Worm (Caenorhabditis elegans): ENCODE measurements around the gene Y4C6B.1.

The Y4C6B.1 gene

DNA sequence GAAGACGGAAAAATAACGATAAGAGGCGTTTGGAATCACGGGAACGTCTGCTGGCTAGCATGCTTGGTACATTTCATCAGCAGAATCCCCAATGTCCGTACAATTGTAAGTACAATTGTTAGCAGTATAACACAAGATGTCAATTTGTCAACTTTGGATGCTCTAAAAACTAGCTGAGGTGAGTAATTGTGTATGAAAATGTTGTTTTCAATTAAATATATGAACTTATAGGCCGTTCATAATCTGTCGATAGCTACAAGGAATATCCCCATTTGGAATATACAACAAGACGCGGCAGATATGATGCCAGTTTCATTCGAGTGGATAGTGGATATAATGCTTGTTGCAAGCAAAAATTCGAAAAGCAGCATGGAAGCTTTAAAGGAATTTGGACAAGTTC lies 30.7 kb downstream of the Y4C6B.1 start, which contains the start of gene F41H10.12:
Gene F41H10.12, plus strand, starts transcription at position 301 of the 400 bp plus-strand sequence.
- TF ChIP-seq blmp-1 (tag; optimal IDR thresholded peaks at IDR 0.05) (no peak), lin-13 (tag; optimal IDR thresholded peaks at IDR 0.05) (no peak), pha-4 (tag; optimal IDR thresholded peaks at IDR 0.05) (no peak), sem-2 (GFP tag; optimal IDR thresholded peaks at IDR 0.05) (no peak), snpc-4 (tag; optimal IDR thresholded peaks at IDR 0.05) (no peak), tbx-8 (GFP tag; optimal IDR thresholded peaks at IDR 0.05) (no peak), zip-8 (tag; optimal IDR thresholded peaks at IDR 0.05) (no peak), ceh-83 (GFP tag; optimal IDR thresholded peaks at IDR 0.05) (no peak)

DNA sequence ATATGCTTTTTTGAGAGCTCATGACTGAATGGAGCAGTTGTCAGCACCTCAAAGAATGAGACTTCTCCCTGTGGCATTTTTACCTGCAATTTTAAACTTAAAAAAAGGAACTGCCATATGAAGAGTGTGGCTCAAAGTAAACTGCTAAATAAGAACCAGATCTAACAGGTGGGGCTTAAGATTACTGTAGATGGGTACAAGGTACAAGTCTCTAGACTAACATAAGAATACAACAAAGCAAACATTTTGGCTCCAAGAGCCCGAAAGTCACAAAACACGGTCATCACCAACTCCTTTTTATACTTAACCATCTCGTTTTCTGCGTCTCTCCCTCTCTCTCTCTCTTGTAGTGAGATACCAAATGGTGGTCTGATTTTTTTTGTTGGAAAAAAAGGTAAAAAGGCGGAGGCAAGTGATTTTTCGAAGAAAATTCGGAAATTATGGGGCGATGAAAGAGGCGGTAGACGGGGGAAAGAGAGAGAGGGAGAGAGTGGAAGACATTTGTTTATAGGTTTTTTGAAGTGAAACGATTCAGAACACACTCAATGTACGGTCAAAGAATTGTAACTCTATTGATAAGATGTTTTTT lies 34.3 kb downstream of the Y4C6B.1 start, which contains the start of gene elo-6:
Gene elo-6, minus strand, starts transcription at position 83 of the 589 bp plus-strand sequence.
- TF ChIP-seq nhr-76 (tag; optimal IDR thresholded peaks at IDR 0.05) (no peak), hlh-1 (tag; optimal IDR thresholded peaks at IDR 0.05) (no peak), zip-8 (tag; optimal IDR thresholded peaks at IDR 0.05) (no peak), flh-1 (GFP tag; optimal IDR thresholded peaks at IDR 0.05) (no peak)

DNA sequence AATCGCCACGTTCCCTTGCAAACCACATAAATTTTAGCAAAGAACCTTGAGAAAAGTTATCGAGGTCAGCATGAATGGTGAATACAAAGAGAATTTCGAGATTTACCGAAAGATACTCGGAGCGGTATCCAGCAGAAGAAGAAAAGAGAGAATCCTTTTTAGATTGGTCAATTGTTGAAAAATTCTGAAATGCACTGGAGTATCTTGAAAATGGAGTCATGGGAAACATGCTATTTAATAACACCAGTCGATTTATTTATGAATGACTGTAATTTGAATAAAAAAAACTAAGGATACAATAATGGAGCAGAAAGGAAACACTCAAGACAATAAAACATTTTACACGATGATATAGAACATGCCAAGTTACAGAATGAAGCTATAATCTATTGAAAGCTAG lies 35.7 kb downstream of the Y4C6B.1 start:
- no peak for TF ChIP-seq zip-8 (tag; optimal IDR thresholded peaks at IDR 0.05)
- TF ChIP-seq cnd-1 (tag; optimal IDR thresholded peaks at IDR 0.05): no peak
- no peak for TF ChIP-seq tbx-8 (GFP tag; optimal IDR thresholded peaks at IDR 0.05)

DNA sequence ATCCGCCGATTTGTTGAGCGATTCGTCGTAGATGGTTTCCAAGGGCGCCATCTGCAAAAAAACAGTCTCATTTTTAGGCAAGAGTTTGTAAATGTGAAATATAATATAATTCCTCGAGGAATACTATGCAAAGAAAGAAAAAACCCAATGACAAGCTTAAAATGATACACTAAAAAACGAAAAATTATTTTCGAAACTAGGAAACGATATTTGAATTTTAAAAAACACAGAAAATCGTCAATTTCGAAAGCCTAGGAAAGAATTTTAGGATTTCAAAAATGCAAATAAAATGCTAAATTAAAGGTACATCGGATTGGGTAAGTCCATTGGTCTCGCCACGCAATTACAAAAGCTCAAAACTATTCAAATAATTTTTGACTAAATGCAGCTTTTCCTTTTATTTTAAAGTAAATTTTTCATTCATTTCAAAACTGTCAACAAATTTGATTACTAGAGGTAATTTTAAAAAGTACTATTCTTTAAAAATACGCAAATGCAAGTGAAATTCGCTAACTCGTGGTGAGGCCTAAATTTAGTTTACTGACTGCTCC lies 37.3 kb downstream of the Y4C6B.1 start, which contains the start of the genes htp-1 and ZK616.5:
Gene htp-1, minus strand, starts transcription at position 51 of the 551 bp plus-strand sequence.
Gene ZK616.5, plus strand, starts transcription at position 423 of the 551 bp plus-strand sequence.
- no peak for TF ChIP-seq ceh-43 (GFP tag; optimal IDR thresholded peaks at IDR 0.05)
- no peak for TF ChIP-seq ztf-11 (tag; optimal IDR thresholded peaks at IDR 0.05)
- TF ChIP-seq cnd-1 (tag; optimal IDR thresholded peaks at IDR 0.05): no peak
- TF ChIP-seq M03D4.4 (tag; optimal IDR thresholded peaks at IDR 0.05): no peak
- no peak for TF ChIP-seq ces-1 (GFP tag; optimal IDR thresholded peaks at IDR 0.05)
- TF ChIP-seq nhr-76 (tag; optimal IDR thresholded peaks at IDR 0.05): no peak
- TF ChIP-seq sem-2 (GFP tag; optimal IDR thresholded peaks at IDR 0.05): no peak
- no peak for TF ChIP-seq lin-13 (tag; optimal IDR thresholded peaks at IDR 0.05)

DNA sequence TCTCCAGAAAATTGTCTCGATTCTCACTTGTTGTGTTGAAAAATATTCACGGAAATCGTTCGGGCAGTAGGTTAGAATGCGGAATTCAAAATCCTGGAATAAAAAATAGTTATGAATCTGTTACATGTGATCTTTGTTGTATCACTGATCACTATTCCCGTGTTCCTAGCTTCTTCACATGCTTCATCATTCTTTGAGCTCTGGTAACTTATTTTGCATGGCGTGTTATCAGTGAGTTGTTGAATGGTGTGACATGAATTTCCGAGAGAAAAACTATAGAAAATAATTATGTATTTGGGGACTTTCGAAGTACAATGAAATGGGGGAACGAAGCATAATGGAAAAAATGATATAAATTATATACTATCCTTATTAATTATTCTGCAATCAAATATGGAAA lies 39.3 kb downstream of the Y4C6B.1 start:
- no peak for TF ChIP-seq nhr-12 (tag; optimal IDR thresholded peaks at IDR 0.05)
- no peak for TF ChIP-seq flh-1 (GFP tag; optimal IDR thresholded peaks at IDR 0.05)
- no peak for TF ChIP-seq unc-120 (tag; optimal IDR thresholded peaks at IDR 0.05; ENCODE audit: poor library complexity, severe bottlenecking)
- TF ChIP-seq hlh-1 (tag; optimal IDR thresholded peaks at IDR 0.05): no peak
- no peak for TF ChIP-seq unc-39 (tag; optimal IDR thresholded peaks at IDR 0.05)
- no peak for TF ChIP-seq elt-1 (tag; optimal IDR thresholded peaks at IDR 0.05; ENCODE audit: borderline replicate concordance, insufficient read depth)
- TF ChIP-seq mab-5 (tag; optimal IDR thresholded peaks at IDR 0.05): no peak

DNA sequence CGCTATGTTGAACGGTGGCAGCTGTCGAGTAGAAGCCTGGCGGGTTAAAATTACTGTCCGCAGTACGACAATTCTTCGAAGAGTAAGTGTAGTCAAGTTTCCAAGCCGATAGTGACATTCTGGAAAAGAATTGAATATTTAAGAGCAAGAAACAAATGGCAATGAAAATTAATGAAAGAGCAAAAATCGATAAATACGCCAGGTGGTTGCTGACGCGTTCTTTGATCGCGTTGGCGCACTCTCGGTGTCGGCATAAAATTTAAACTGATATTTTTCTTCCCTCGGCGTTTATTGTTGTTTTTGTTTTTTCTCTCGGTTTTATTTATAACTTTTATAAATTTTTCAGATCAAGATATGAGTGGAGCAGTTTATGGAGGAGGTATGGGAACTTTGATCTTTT lies 40.4 kb downstream of the Y4C6B.1 start, which contains the start of the genes perm-3 and swsn-6:
Gene perm-3, minus strand, starts transcription at position 118 of the 400 bp plus-strand sequence.
Gene swsn-6, plus strand, starts transcription at position 347 of the 400 bp plus-strand sequence.
- no peak for TF ChIP-seq bed-3 (GFP tag; optimal IDR thresholded peaks at IDR 0.05)
- TF ChIP-seq lin-32 (GFP tag; optimal IDR thresholded peaks at IDR 0.05): no peak
- no peak for TF ChIP-seq blmp-1 (tag; optimal IDR thresholded peaks at IDR 0.05)
- TF ChIP-seq ceh-39 (tag; optimal IDR thresholded peaks at IDR 0.05): peak; percentile 49
- TF ChIP-seq nhr-28 (tag; optimal IDR thresholded peaks at IDR 0.05): no peak
- TF ChIP-seq nhr-76 (tag; optimal IDR thresholded peaks at IDR 0.05): no peak
- TF ChIP-seq unc-120 (tag; optimal IDR thresholded peaks at IDR 0.05; ENCODE audit: poor library complexity, severe bottlenecking): no peak
- peak; percentile 60 for TF ChIP-seq ces-1 (GFP tag; optimal IDR thresholded peaks at IDR 0.05)
- TF ChIP-seq drap-1 (GFP tag; optimal IDR thresholded peaks at IDR 0.05): no peak
- TF ChIP-seq ham-2 (GFP tag; optimal IDR thresholded peaks at IDR 0.05): no peak
- peak; percentile 88 for TF ChIP-seq lin-13 (tag; optimal IDR thresholded peaks at IDR 0.05)
- TF ChIP-seq sem-2 (GFP tag; optimal IDR thresholded peaks at IDR 0.05): no peak
- no peak for TF ChIP-seq mls-2 (tag; optimal IDR thresholded peaks at IDR 0.05)
- no peak for TF ChIP-seq sptf-1 (tag; optimal IDR thresholded peaks at IDR 0.05)
- no peak for TF ChIP-seq tbx-8 (GFP tag; optimal IDR thresholded peaks at IDR 0.05)
- no peak for TF ChIP-seq elt-3 (tag; optimal IDR thresholded peaks at IDR 0.05)
- TF ChIP-seq flh-1 (GFP tag; optimal IDR thresholded peaks at IDR 0.05): no peak
- TF ChIP-seq hlh-1 (tag; optimal IDR thresholded peaks at IDR 0.05): peak; percentile 28
- TF ChIP-seq zip-8 (tag; optimal IDR thresholded peaks at IDR 0.05): no peak
- TF ChIP-seq mab-5 (tag; optimal IDR thresholded peaks at IDR 0.05): no peak
- no peak for TF ChIP-seq nhr-2 (tag; optimal IDR thresholded peaks at IDR 0.05)
- TF ChIP-seq ztf-11 (tag; optimal IDR thresholded peaks at IDR 0.05): no peak
- peak; percentile 65 for TF ChIP-seq lsy-2 (tag; optimal IDR thresholded peaks at IDR 0.05)
- no peak for TF ChIP-seq nhr-12 (tag; optimal IDR thresholded peaks at IDR 0.05)
- TF ChIP-seq M03D4.4 (tag; optimal IDR thresholded peaks at IDR 0.05): no peak
- no peak for TF ChIP-seq elt-1 (tag; optimal IDR thresholded peaks at IDR 0.05; ENCODE audit: borderline replicate concordance, insufficient read depth)
- no peak for TF ChIP-seq ceh-43 (GFP tag; optimal IDR thresholded peaks at IDR 0.05)
- no peak for TF ChIP-seq snpc-4 (tag; optimal IDR thresholded peaks at IDR 0.05)
- no peak for TF ChIP-seq unc-62 (GFP tag; optimal IDR thresholded peaks at IDR 0.05)
- TF ChIP-seq mep-1 (tag; optimal IDR thresholded peaks at IDR 0.05): peak; percentile 39
- peak; percentile 58 for TF ChIP-seq pha-4 (tag; optimal IDR thresholded peaks at IDR 0.05)
- peak; percentile 14 for TF ChIP-seq cnd-1 (tag; optimal IDR thresholded peaks at IDR 0.05)
- no peak for TF ChIP-seq unc-39 (tag; optimal IDR thresholded peaks at IDR 0.05)
- no peak for TF ChIP-seq ceh-83 (GFP tag; optimal IDR thresholded peaks at IDR 0.05)
- TF ChIP-seq nhr-237 (tag; optimal IDR thresholded peaks at IDR 0.05): no peak
